Fruit fly (Drosophila melanogaster) whole organism, embryonic: ENCODE data around the gene ATPsynB.

Experiments used
- Atf6 ChIP-seq: fragments of 200-800 bp; sonication (Bioruptor generic); IDR thresholded peaks from 2 replicates; pipeline ENCODE4 v1.3.6; 2022; ENCODE audit warnings: missing biosample characterization, missing genetic modification characterization
- CG10147 ChIP-seq: fragments of 200-800 bp; sonication (Bioruptor generic); optimal IDR thresholded peaks from 2 replicates; lab custom pipeline; 2019; ENCODE audit warnings: missing biosample characterization, mild to moderate bottlenecking, missing genetic modification characterization, moderate library complexity
- CG10209 ChIP-seq: fragments of 200-800 bp; sonication (Bioruptor generic); optimal IDR thresholded peaks from 3 replicates; lab custom pipeline; 2017; ENCODE audit warnings: missing biosample characterization, mild to moderate bottlenecking, missing genetic modification characterization, missing genetic modification reagents
- CG12659 ChIP-seq: fragments of 200-800 bp; sonication (Bioruptor generic); optimal IDR thresholded peaks from 3 replicates; lab custom pipeline; 2017; ENCODE audit warnings: mild to moderate bottlenecking, missing biosample characterization, missing genetic modification reagents, missing genetic modification characterization
- CG13775 ChIP-seq: fragments of 200-800 bp; sonication (Bioruptor generic); optimal IDR thresholded peaks from 3 replicates; lab custom pipeline; 2017; ENCODE audit warnings: missing biosample characterization, mild to moderate bottlenecking, missing genetic modification characterization
- CG18599 ChIP-seq: fragments of 200-800 bp; sonication (Bioruptor generic); optimal IDR thresholded peaks from 3 replicates; lab custom pipeline; 2017; ENCODE audit warnings: missing biosample characterization, missing genetic modification characterization, mild to moderate bottlenecking, moderate library complexity, missing genetic modification reagents
- CG2120 ChIP-seq: fragments of 200-800 bp; sonication (Bioruptor generic); optimal IDR thresholded peaks from 3 replicates; lab custom pipeline; 2016; ENCODE audit warnings: missing biosample characterization, missing genetic modification characterization
- CG2129 ChIP-seq: fragments of 200-800 bp; sonication (Bioruptor generic); IDR thresholded peaks from 2 replicates; pipeline ENCODE4 v1.3.6; 2022; ENCODE audit warnings: missing biosample characterization, missing genetic modification characterization; ENCODE audit not compliant: partially characterized antibody
- CG2678 ChIP-seq: fragments of 200-800 bp; sonication (Bioruptor generic); optimal IDR thresholded peaks from 3 replicates; lab custom pipeline; 2019; ENCODE audit warnings: missing biosample characterization, mild to moderate bottlenecking, missing genetic modification characterization, moderate library complexity
- CG32532 ChIP-seq: fragments of 200-800 bp; sonication (Bioruptor generic); IDR thresholded peaks from 2 replicates; pipeline ENCODE4 v1.3.6; 2022; ENCODE audit warnings: missing biosample characterization, missing genetic modification characterization
- CG3281 ChIP-seq: fragments of 200-800 bp; sonication (Bioruptor generic); optimal IDR thresholded peaks from 3 replicates; lab custom pipeline; 2017; ENCODE audit warnings: missing biosample characterization, mild to moderate bottlenecking, missing genetic modification characterization
- CG34376 ChIP-seq: fragments of 200-800 bp; sonication (Bioruptor generic); optimal IDR thresholded peaks from 2 replicates; lab custom pipeline; 2018; ENCODE audit warnings: missing biosample characterization, mild to moderate bottlenecking, missing genetic modification characterization
- CG7372 ChIP-seq: fragments of 200-800 bp; sonication (Bioruptor generic); IDR thresholded peaks from 2 replicates; pipeline ENCODE4 v1.3.6; 2022; ENCODE audit warnings: missing biosample characterization, missing genetic modification characterization
- CG7786 ChIP-seq: fragments of 200-800 bp; sonication (Bioruptor generic); optimal IDR thresholded peaks from 2 replicates; lab custom pipeline; 2016; ENCODE audit warnings: missing biosample characterization, missing genetic modification characterization
- CG9817 ChIP-seq: fragments of 200-800 bp; sonication (Bioruptor generic); optimal IDR thresholded peaks from 2 replicates; lab custom pipeline; 2018; ENCODE audit warnings: missing biosample characterization, mild to moderate bottlenecking, missing genetic modification characterization, moderate library complexity
- Dek ChIP-seq: fragments of 200-800 bp; sonication (Bioruptor generic); optimal IDR thresholded peaks from 3 replicates; lab custom pipeline; 2019; ENCODE audit warnings: missing biosample characterization, mild to moderate bottlenecking, missing genetic modification characterization, moderate library complexity
- Dip2 ChIP-seq: fragments of 200-800 bp; sonication (Bioruptor generic); IDR thresholded peaks from 2 replicates; pipeline ENCODE4 v1.3.6; 2022; ENCODE audit warnings: missing biosample characterization, missing genetic modification characterization
- Fer1 ChIP-seq: fragments of 200-800 bp; sonication (Bioruptor generic); optimal IDR thresholded peaks from 2 replicates; lab custom pipeline; 2017; ENCODE audit warnings: missing biosample characterization, mild to moderate bottlenecking, missing genetic modification characterization
- HLH4C ChIP-seq: fragments of 200-800 bp; sonication (Bioruptor generic); IDR thresholded peaks from 3 replicates; pipeline ENCODE4 v1.3.6; 2022; ENCODE audit warnings: missing biosample characterization, missing genetic modification characterization; ENCODE audit not compliant: partially characterized antibody
- HLH54F ChIP-seq: fragments of 200-800 bp; sonication (Bioruptor generic); optimal IDR thresholded peaks from 3 replicates; lab custom pipeline; 2016; ENCODE audit warnings: missing biosample characterization, missing genetic modification characterization
- Hr3 ChIP-seq: fragments of 200-800 bp; sonication (Bioruptor generic); optimal IDR thresholded peaks from 3 replicates; lab custom pipeline; 2016; ENCODE audit warnings: missing biosample characterization, missing genetic modification characterization
- Nf-YC ChIP-seq: fragments of 200-800 bp; optimal IDR thresholded peaks from 3 replicates; lab custom pipeline; 2019; ENCODE audit warnings: missing biosample characterization, mild to moderate bottlenecking, missing genetic modification characterization, moderate library complexity
- Pdp1 ChIP-seq, 2 experiments: fragments of 200-800 bp; sonication (Bioruptor generic); optimal IDR thresholded peaks; 3 replicates each; lab custom pipeline; 2016; ENCODE audit warnings: missing biosample characterization in 2 of 2, missing genetic modification characterization in 2 of 2, mild to moderate bottlenecking in 1 of 2, moderate library complexity in 1 of 2
- Rfx ChIP-seq: fragments of 200-800 bp; sonication (Bioruptor generic); IDR thresholded peaks from 2 replicates; pipeline ENCODE4 v1.3.6; 2022; ENCODE audit warnings: missing biosample characterization, missing genetic modification characterization
- Trl ChIP-seq, 3 experiments: fragments of >200 bp in 2 of 3; fragments of 200-800 bp in 1 of 3; sonication (Bioruptor generic) in 1 of 3; optimal IDR thresholded peaks; 2 replicates in 1 of 3; 3 replicates in 2 of 3; lab custom pipeline; 2016 to 2017; ENCODE audit warnings: missing biosample characterization in 1 of 3, missing genetic modification characterization in 1 of 3
- caup ChIP-seq: fragments of 200-800 bp; sonication (Bioruptor generic); optimal IDR thresholded peaks from 3 replicates; lab custom pipeline; 2017; ENCODE audit warnings: missing biosample characterization, mild to moderate bottlenecking, missing genetic modification characterization, moderate library complexity; ENCODE audit not compliant: severe bottlenecking
- cg ChIP-seq: fragments of 200-800 bp; sonication (Bioruptor generic); optimal IDR thresholded peaks from 3 replicates; lab custom pipeline; 2019; ENCODE audit warnings: missing biosample characterization, mild to moderate bottlenecking, missing genetic modification characterization, moderate library complexity
- chinmo ChIP-seq: fragments of 200-800 bp; sonication (Bioruptor generic); IDR thresholded peaks from 4 replicates; pipeline ENCODE4 v1.3.6; 2022; ENCODE audit warnings: missing biosample characterization, missing genetic modification characterization; ENCODE audit not compliant: partially characterized antibody
- chm ChIP-seq: fragments of 200-800 bp; sonication (Bioruptor generic); IDR thresholded peaks from 2 replicates; pipeline ENCODE4 v1.3.6; 2022; ENCODE audit warnings: missing biosample characterization, missing genetic modification characterization
- crol ChIP-seq: fragments of 200-800 bp; sonication (Bioruptor generic); IDR thresholded peaks from 2 replicates; pipeline ENCODE4 v1.3.6; 2022; ENCODE audit warnings: missing biosample characterization, missing genetic modification characterization
- ftz-f1 ChIP-seq: fragments of 200-800 bp; sonication (Bioruptor generic); optimal IDR thresholded peaks from 2 replicates; lab custom pipeline; 2016; ENCODE audit warnings: missing biosample characterization, missing genetic modification characterization
- ken ChIP-seq: fragments of 200-800 bp; sonication (Bioruptor generic); IDR thresholded peaks from 3 replicates; pipeline ENCODE4 v1.3.6; 2022; ENCODE audit warnings: missing biosample characterization, missing genetic modification characterization
- nerfin-2 ChIP-seq: fragments of 200-800 bp; sonication (Bioruptor generic); IDR thresholded peaks from 2 replicates; pipeline ENCODE4 v1.3.6; 2022; ENCODE audit warnings: missing biosample characterization, missing genetic modification characterization; ENCODE audit not compliant: partially characterized antibody
- nmo ChIP-seq: fragments of 200-800 bp; sonication (Bioruptor generic); optimal IDR thresholded peaks from 2 replicates; lab custom pipeline; 2018; ENCODE audit warnings: missing biosample characterization, mild to moderate bottlenecking, missing genetic modification characterization, moderate library complexity
- org-1 ChIP-seq: fragments of 200-800 bp; sonication (Bioruptor generic); optimal IDR thresholded peaks from 2 replicates; lab custom pipeline; 2017; ENCODE audit warnings: missing biosample characterization, missing genetic modification characterization
- prd ChIP-seq, 3 experiments: fragments of >200 bp in 2 of 3; fragments of 200-800 bp in 1 of 3; sonication (Bioruptor generic) in 1 of 3; optimal IDR thresholded peaks in 2 of 3; IDR thresholded peaks in 1 of 3; 2 replicates in 2 of 3; 3 replicates in 1 of 3; pipeline versions ENCODE4 v1.3.6 to Lab custom; 2017 to 2022; ENCODE audit warnings: missing biosample characterization in 1 of 3, missing genetic modification characterization in 1 of 3
- scrt ChIP-seq: fragments of 200-800 bp; sonication (Bioruptor generic); optimal IDR thresholded peaks from 2 replicates; lab custom pipeline; 2018; ENCODE audit warnings: missing biosample characterization, mild to moderate bottlenecking, missing genetic modification characterization, moderate library complexity
- sens ChIP-seq: fragments of 200-800 bp; sonication (Bioruptor generic); peaks from one replicate; lab custom pipeline; 2016; ENCODE audit warnings: missing biosample characterization, missing genetic modification characterization
- sug ChIP-seq: fragments of 200-800 bp; optimal IDR thresholded peaks from 2 replicates; lab custom pipeline; 2019; ENCODE audit warnings: missing biosample characterization, mild to moderate bottlenecking, missing genetic modification characterization, moderate library complexity
- yki ChIP-seq: fragments of >200 bp; optimal IDR thresholded peaks from 3 replicates; lab custom pipeline; 2018

Gene ATPsynB

dm6 chr3L:9684871-9685270, 44.9 kb upstream of the ATPsynB start, which contains the start of gene CG16719 (continued):
- no peak for TF ChIP-seq org-1 (GFP tag; lab: Kevin White, UChicago)
- TF ChIP-seq ken (GFP tag; lab: Robert Waterston, UW): no peak
- TF ChIP-seq, all 482 proteins: peak for 0

dm6 chr3L:9687536-9687935, 42.3 kb upstream of the ATPsynB start:
- TF ChIP-seq crol (GFP tag; lab: Robert Waterston, UW) (peak; percentile 42; the same call in 1 of the 2 replicates), chm (no peak), caup (GFP tag; lab: Kevin White, UChicago) (no peak), CG2129 (GFP tag; lab: Robert Waterston, UW) (no peak), CG34376 (GFP tag; lab: Kevin White, UChicago) (peak; percentile 4), sug (peak; percentile 29)

- TF ChIP-seq Rfx (GFP tag; lab: Robert Waterston, UW) (no peak), HLH4C (no peak), CG9817 (tag; lab: Kevin White, UChicago) (no peak), sens (GFP tag; lab: Kevin White, UChicago) (peak; percentile 29), nerfin-2 (GFP tag; lab: Robert Waterston, UW) (no peak)
Measured at dm6 chr3L:9688674-9689073, 41.1 kb upstream of the ATPsynB start.

dm6 chr3L:9689809-9690208, 40.0 kb upstream of the ATPsynB start:
- peak; percentile 17 for TF ChIP-seq cg (GFP tag; lab: Kevin White, UChicago)
- peak; percentile 59; the same call in 1 of the 2 replicates for TF ChIP-seq CG7372 (GFP tag; lab: Robert Waterston, UW)
- TF ChIP-seq Atf6: 0 out of 2 replicates have a peak, but pooled peaks have one; percentile 37
- TF ChIP-seq HLH54F (GFP tag; lab: Kevin White, UChicago): no peak
- no peak for TF ChIP-seq CG2120 (GFP tag; lab: Kevin White, UChicago)
- 0 out of 4 replicates have a peak, but pooled peaks have one; percentile 23 for TF ChIP-seq chinmo (GFP tag; lab: Robert Waterston, UW)
- no peak for TF ChIP-seq yki (lab: Kevin White, UChicago)
- no peak for TF ChIP-seq Dip2
- peak in 1 of 2 experiments; percentile 5 for TF ChIP-seq Trl (optimal IDR thresholded peaks at IDR 0.05; lab: Kevin White, UChicago)
- TF ChIP-seq Trl (GFP tag; optimal IDR thresholded peaks at IDR 0.05; lab: Kevin White, UChicago): no peak

dm6 chr3L:9690798-9691475, 38.9 kb upstream of the ATPsynB start:
- TF ChIP-seq Dek (tag; lab: Kevin White, UChicago) (peak; percentile 45), CG3281 (GFP tag; lab: Kevin White, UChicago) (peak; percentile 70), scrt (GFP tag; lab: Kevin White, UChicago) (peak; percentile 56), CG13775 (GFP tag; lab: Kevin White, UChicago) (no peak), Rfx (GFP tag; lab: Robert Waterston, UW) (peak; percentile 41), CG32532 (GFP tag; lab: Robert Waterston, UW) (peak; percentile 50; the same call in 1 of the 2 replicates), CG12659 (GFP tag; lab: Kevin White, UChicago) (peak; percentile 58), CG7786 (GFP tag; lab: Kevin White, UChicago) (peak; percentile 28), Pdp1 (GFP tag; optimal IDR thresholded peaks at IDR 0.05; lab: Kevin White, UChicago) (peak in 1 of 2 experiments; percentile 15), CG10147 (peak; percentile 38), CG18599 (GFP tag; lab: Kevin White, UChicago) (peak; percentile 73), nmo (GFP tag; lab: Kevin White, UChicago) (peak; percentile 30), CG9817 (tag; lab: Kevin White, UChicago) (peak; percentile 18), prd (optimal IDR thresholded peaks at IDR 0.05; lab: Kevin White, UChicago) (no peak), prd (GFP tag; IDR thresholded peaks at IDR 0.05; lab: Robert Waterston, UW) (peak; percentile 18; the same call in 1 of the 3 replicates), ftz-f1 (GFP tag; lab: Kevin White, UChicago) (no peak), Fer1 (peak; percentile 69), Nf-YC (peak; percentile 7), CG10209 (peak; percentile 46), CG2678 (tag; lab: Kevin White, UChicago) (peak; percentile 81), CG2120 (GFP tag; lab: Kevin White, UChicago) (peak; percentile 87), caup (GFP tag; lab: Kevin White, UChicago) (peak; percentile 25), Hr3 (GFP tag; lab: Kevin White, UChicago) (peak; percentile 29)
